Worm (Caenorhabditis elegans) whole organism, midembryonic: ENCODE data around the gene ZK643.5.

Source experiments
- klf-2 ChIP-seq: fragments of 200-800 bp; sonication (Bioruptor generic); conservative IDR thresholded peaks from 2 replicates; pipeline ENCODE4 v1.3.6; 2022; ENCODE audit warnings: missing genetic modification reagents, missing genetic modification characterization, missing compliant biosample characterization
- ztf-29 ChIP-seq: fragments of 200-800 bp; sonication (Bioruptor generic); IDR thresholded peaks from 2 replicates; pipeline ENCODE4 v1.3.6; 2022; ENCODE audit warnings: missing genetic modification reagents, missing genetic modification characterization, missing compliant biosample characterization

- TF ChIP-seq klf-2 (GFP tag; lab: Robert Waterston, UW) = no peak
- TF ChIP-seq ztf-29 (GFP tag; lab: Robert Waterston, UW) = no peak
Observed at ce11 chrIII:8944357-8944756, 11.6 kb downstream of the ZK643.5 start, which contains the start of gene dhrr-1.
